Worm (Caenorhabditis elegans): ENCODE measurements around the gene C44F1.1.

C44F1.1 gene

ce11 chrIII:3781827-3782226 lies 16.5 kb upstream of the C44F1.1 start:
- TF ChIP-seq lin-13 (GFP tag; optimal IDR thresholded peaks at IDR 0.05) (no peak), peb-1 (tag; optimal IDR thresholded peaks at IDR 0.05) (no peak), unc-39 (tag; optimal IDR thresholded peaks at IDR 0.05) (no peak), dmd-4 (tag; optimal IDR thresholded peaks at IDR 0.05) (no peak), nhr-77 (tag; optimal IDR thresholded peaks at IDR 0.05) (no peak), nhr-129 (tag; optimal IDR thresholded peaks at IDR 0.05) (peak; percentile 53), ama-1 (optimal IDR thresholded peaks at IDR 0.05) (no peak), crh-2 (tag; optimal IDR thresholded peaks at IDR 0.05) (peak; percentile 81), F13H6.1 (tag; optimal IDR thresholded peaks at IDR 0.05) (peak; percentile 23), unc-62 (GFP tag; optimal IDR thresholded peaks at IDR 0.05) (no peak), C34F6.9 (tag; optimal IDR thresholded peaks at IDR 0.05) (peak; percentile 12), ztf-4 (tag; optimal IDR thresholded peaks at IDR 0.05) (peak; percentile 32), sma-9 (GFP tag; optimal IDR thresholded peaks at IDR 0.05) (peak; percentile 27), sma-9 (tag; optimal IDR thresholded peaks at IDR 0.05) (no peak)

ce11 chrIII:3774550-3774949 lies 9.2 kb upstream of the C44F1.1 start:
- TF ChIP-seq ceh-16 (tag; optimal IDR thresholded peaks at IDR 0.05) (no peak), nhr-21 (tag; optimal IDR thresholded peaks at IDR 0.05) (no peak), Y55F3AM.14 (GFP tag; optimal IDR thresholded peaks at IDR 0.05) (no peak), unc-55 (GFP tag; optimal IDR thresholded peaks at IDR 0.05) (no peak), nhr-25 (tag; optimal IDR thresholded peaks at IDR 0.05) (peak; percentile 18), C34F6.9 (tag; optimal IDR thresholded peaks at IDR 0.05) (no peak)

- TF ChIP-seq nhr-25 (tag; optimal IDR thresholded peaks at IDR 0.05) (peak; percentile 40), sem-4 (tag; optimal IDR thresholded peaks at IDR 0.05) (no peak), nhr-12 (tag; optimal IDR thresholded peaks at IDR 0.05) (no peak), mab-5 (tag; optimal IDR thresholded peaks at IDR 0.05) (no peak), ztf-1 (GFP tag; conservative IDR thresholded peaks at IDR 0.05) (no peak), nhr-77 (tag; optimal IDR thresholded peaks at IDR 0.05) (no peak), nhr-10 (tag; optimal IDR thresholded peaks at IDR 0.05) (no peak), elt-3 (tag; optimal IDR thresholded peaks at IDR 0.05) (no peak), unc-39 (tag; optimal IDR thresholded peaks at IDR 0.05) (no peak), crh-2 (tag; optimal IDR thresholded peaks at IDR 0.05) (peak; percentile 62), fos-1 (tag; optimal IDR thresholded peaks at IDR 0.05) (peak; percentile 59), ztf-4 (tag; optimal IDR thresholded peaks at IDR 0.05) (no peak), unc-55 (GFP tag; optimal IDR thresholded peaks at IDR 0.05) (peak; percentile 61), nhr-6 (tag; optimal IDR thresholded peaks at IDR 0.05) (peak; percentile 60), skn-1 (tag; optimal IDR thresholded peaks at IDR 0.05) (no peak), ceh-82 (tag; optimal IDR thresholded peaks at IDR 0.05) (no peak), unc-62 (GFP tag; optimal IDR thresholded peaks at IDR 0.05) (no peak), blmp-1 (tag; optimal IDR thresholded peaks at IDR 0.05; ENCODE audit: insufficient read depth) (peak; percentile 9), nhr-21 (tag; optimal IDR thresholded peaks at IDR 0.05) (no peak), egl-27 (tag; optimal IDR thresholded peaks at IDR 0.05) (peak; percentile 17), snpc-4 (tag; optimal IDR thresholded peaks at IDR 0.05) (no peak), lin-13 (GFP tag; optimal IDR thresholded peaks at IDR 0.05) (peak; percentile 3), F13H6.1 (tag; optimal IDR thresholded peaks at IDR 0.05) (peak; percentile 59), gmeb-1 (tag; optimal IDR thresholded peaks at IDR 0.05) (no peak), C34F6.9 (tag; optimal IDR thresholded peaks at IDR 0.05) (peak; percentile 65), lin-39 (tag; optimal IDR thresholded peaks at IDR 0.05) (no peak), alr-1 (tag; optimal IDR thresholded peaks at IDR 0.05) (no peak), peb-1 (tag; optimal IDR thresholded peaks at IDR 0.05) (no peak), ZK546.5 (tag; optimal IDR thresholded peaks at IDR 0.05) (no peak), ceh-16 (tag; optimal IDR thresholded peaks at IDR 0.05) (no peak), zag-1 (tag; optimal IDR thresholded peaks at IDR 0.05) (no peak), ztf-11 (tag; optimal IDR thresholded peaks at IDR 0.05) (no peak), aly-2 (tag; optimal IDR thresholded peaks at IDR 0.05) (no peak), ama-1 (optimal IDR thresholded peaks at IDR 0.05) (peak; percentile 51), nhr-23 (tag; optimal IDR thresholded peaks at IDR 0.05) (no peak), elt-1 (tag; optimal IDR thresholded peaks at IDR 0.05) (no peak), dmd-4 (tag; optimal IDR thresholded peaks at IDR 0.05) (no peak), R02D3.7 (tag; optimal IDR thresholded peaks at IDR 0.05) (no peak), sma-9 (GFP tag; optimal IDR thresholded peaks at IDR 0.05) (peak; percentile 43), sma-9 (tag; optimal IDR thresholded peaks at IDR 0.05) (no peak), mbf-1 (tag; optimal IDR thresholded peaks at IDR 0.05) (no peak), nhr-11 (tag; optimal IDR thresholded peaks at IDR 0.05) (no peak), lsy-2 (tag; optimal IDR thresholded peaks at IDR 0.05) (peak; percentile 7 to 68), Y55F3AM.14 (GFP tag; optimal IDR thresholded peaks at IDR 0.05) (no peak), lin-11 (tag; optimal IDR thresholded peaks at IDR 0.05) (no peak), nhr-129 (tag; optimal IDR thresholded peaks at IDR 0.05) (peak; percentile 67), nhr-237 (tag; optimal IDR thresholded peaks at IDR 0.05) (no peak), mdl-1 (tag; optimal IDR thresholded peaks at IDR 0.05) (no peak), sma-3 (GFP tag; optimal IDR thresholded peaks at IDR 0.05) (peak; percentile 48)
Measured at ce11 chrIII:3773173-3773572, 7.8 kb upstream of the C44F1.1 start, which contains the start of gene lec-4. TSS of gene lec-4 (minus strand) at chrIII:3773326.
